Worm (Caenorhabditis elegans) whole organism, young adult: ENCODE measurements around the gene F14H12.17.

Source experiments
- B0019.2 ChIP-seq: fragments of 200-800 bp; sonication (Bioruptor generic); conservative IDR thresholded peaks from 2 replicates; pipeline ENCODE4 v1.3.6; 2022; ENCODE audit warnings: missing genetic modification reagents, missing genetic modification characterization, missing compliant biosample characterization
- B0261.1 ChIP-seq: sonication (generic microtip); optimal IDR thresholded peaks from 2 replicates; lab custom pipeline; 2016; ENCODE audit warnings: mild to moderate bottlenecking, missing genetic modification characterization, moderate library complexity, missing compliant biosample characterization
- C06A6.2 ChIP-seq: fragments of 200-800 bp; sonication (Bioruptor generic); conservative IDR thresholded peaks from 2 replicates; pipeline ENCODE4 v1.3.6; 2022; ENCODE audit warnings: missing genetic modification characterization, missing compliant biosample characterization
- F10E7.11 ChIP-seq: sonication (generic microtip); optimal IDR thresholded peaks from 2 replicates; lab custom pipeline; 2017; ENCODE audit warnings: mild to moderate bottlenecking, missing genetic modification characterization, moderate library complexity, missing compliant biosample characterization
- F22D6.2 ChIP-seq: sonication (generic microtip); optimal IDR thresholded peaks from 2 replicates; lab custom pipeline; 2016; ENCODE audit warnings: mild to moderate bottlenecking, missing genetic modification characterization, missing compliant biosample characterization
- F23B12.7 ChIP-seq: sonication (generic microtip); optimal IDR thresholded peaks from 2 replicates; lab custom pipeline; 2017; ENCODE audit warnings: missing genetic modification characterization, mild to moderate bottlenecking, missing compliant biosample characterization, antibody characterized with exemption, moderate library complexity; ENCODE audit not compliant: insufficient read depth
- F33H1.4 ChIP-seq: fragments of 200-800 bp; sonication (Bioruptor generic); IDR thresholded peaks from 2 replicates; pipeline ENCODE4 v1.3.6; 2022; ENCODE audit warnings: missing genetic modification reagents, missing genetic modification characterization, missing compliant biosample characterization
- F37B4.10 ChIP-seq: fragments of 200-800 bp; sonication (Bioruptor generic); IDR thresholded peaks from 2 replicates; pipeline ENCODE4 v1.3.6; 2022; ENCODE audit warnings: missing genetic modification characterization, missing compliant biosample characterization
- F39B2.1 ChIP-seq: fragments of 200-800 bp; sonication (Bioruptor generic); IDR thresholded peaks from 2 replicates; pipeline ENCODE4 v1.3.6; 2022; ENCODE audit warnings: missing genetic modification reagents, missing genetic modification characterization, missing compliant biosample characterization
- F49E8.2 ChIP-seq: sonication (generic microtip); optimal IDR thresholded peaks from 3 replicates; lab custom pipeline; 2017; ENCODE audit warnings: missing genetic modification characterization, mild to moderate bottlenecking, missing compliant biosample characterization, antibody characterized with exemption, moderate library complexity; ENCODE audit not compliant: insufficient read depth
- F52B5.7 ChIP-seq: sonication (generic microtip); optimal IDR thresholded peaks from 2 replicates; lab custom pipeline; 2016; ENCODE audit warnings: mild to moderate bottlenecking, missing genetic modification characterization, missing compliant biosample characterization
- F55B11.4 ChIP-seq: sonication (generic microtip); optimal IDR thresholded peaks from 2 replicates; lab custom pipeline; 2016; ENCODE audit warnings: missing compliant biosample characterization, missing genetic modification characterization, borderline replicate concordance; ENCODE audit not compliant: insufficient read depth
- F57A8.1 ChIP-seq: fragments of 200-800 bp; sonication (Bioruptor generic); optimal IDR thresholded peaks from 2 replicates; lab custom pipeline; 2018; ENCODE audit warnings: mild to moderate bottlenecking, missing genetic modification characterization, moderate library complexity, missing compliant biosample characterization
- K12H6.12 ChIP-seq: fragments of 200-800 bp; sonication (Bioruptor generic); optimal IDR thresholded peaks from 2 replicates; lab custom pipeline; 2018; ENCODE audit warnings: mild to moderate bottlenecking, missing genetic modification characterization, missing compliant biosample characterization
- T07F8.4 ChIP-seq: sonication (generic microtip); optimal IDR thresholded peaks from 2 replicates; lab custom pipeline; 2016; ENCODE audit warnings: mild to moderate bottlenecking, missing genetic modification characterization, moderate library complexity, missing compliant biosample characterization
- Y53G8AR.9 ChIP-seq: fragments of 200-800 bp; sonication (Bioruptor generic); conservative IDR thresholded peaks from 2 replicates; pipeline ENCODE4 v1.3.6; 2022; ENCODE audit warnings: missing genetic modification reagents, missing genetic modification characterization, missing compliant biosample characterization
- ama-1 ChIP-seq, 3 experiments: fragments of 150-350 bp in 1 of 3; sonication (generic microtip) in 2 of 3; optimal IDR thresholded peaks; 2 replicates each; lab custom pipeline; 2014 to 2018; ENCODE audit warnings: missing biosample characterization in 2 of 3, missing genetic modification characterization in 2 of 3, missing genetic modification reagents in 2 of 3
- aptf-3 ChIP-seq: fragments of 200-800 bp; sonication (Bioruptor generic); IDR thresholded peaks from 2 replicates; pipeline ENCODE4 v1.3.6; 2022; ENCODE audit warnings: missing genetic modification characterization, missing compliant biosample characterization
- atf-7 ChIP-seq: sonication (generic microtip); optimal IDR thresholded peaks from 2 replicates; lab custom pipeline; 2017; ENCODE audit warnings: mild to moderate bottlenecking, missing genetic modification characterization, missing compliant biosample characterization
- attf-3 ChIP-seq: fragments of 200-800 bp; sonication (Bioruptor generic); conservative IDR thresholded peaks from 2 replicates; pipeline ENCODE4 v1.3.6; 2022; ENCODE audit warnings: missing genetic modification reagents, missing genetic modification characterization, missing compliant biosample characterization
- bed-2 ChIP-seq: fragments of 200-800 bp; sonication (Bioruptor generic); IDR thresholded peaks from 2 replicates; pipeline ENCODE4 v1.3.6; 2022; ENCODE audit warnings: missing genetic modification reagents, missing genetic modification characterization, missing compliant biosample characterization
- ceh-27 ChIP-seq: fragments of 200-800 bp; sonication (Bioruptor generic); optimal IDR thresholded peaks from 2 replicates; lab custom pipeline; 2018; ENCODE audit warnings: mild to moderate bottlenecking, missing genetic modification characterization, moderate library complexity, missing compliant biosample characterization
- ceh-91 ChIP-seq: fragments of 200-800 bp; sonication (Bioruptor generic); IDR thresholded peaks from 2 replicates; pipeline ENCODE4 v1.3.6; 2022; ENCODE audit warnings: missing genetic modification reagents, missing genetic modification characterization, missing compliant biosample characterization
- dox-1 ChIP-seq: fragments of 200-800 bp; sonication (Bioruptor generic); IDR thresholded peaks from 2 replicates; pipeline ENCODE4 v1.3.6; 2022; ENCODE audit warnings: missing genetic modification reagents, missing genetic modification characterization, missing compliant biosample characterization
- hlh-26 ChIP-seq: fragments of 200-800 bp; sonication (Bioruptor generic); conservative IDR thresholded peaks from 2 replicates; pipeline ENCODE4 v1.3.6; 2022; ENCODE audit warnings: missing genetic modification reagents, missing genetic modification characterization, missing compliant biosample characterization
- hmg-1.2 ChIP-seq: fragments of 200-800 bp; sonication (Bioruptor generic); IDR thresholded peaks from 2 replicates; pipeline ENCODE4 v1.3.6; 2022; ENCODE audit warnings: missing genetic modification reagents, missing genetic modification characterization, missing compliant biosample characterization
- lin-40 ChIP-seq: sonication (generic microtip); optimal IDR thresholded peaks from 2 replicates; lab custom pipeline; 2016; ENCODE audit warnings: missing genetic modification characterization, mild to moderate bottlenecking, missing compliant biosample characterization, missing genotype, missing genetic modification reagents
- lsy-27 ChIP-seq: sonication (generic microtip); optimal IDR thresholded peaks from 2 replicates; lab custom pipeline; 2017; ENCODE audit warnings: missing genetic modification characterization, mild to moderate bottlenecking, missing compliant biosample characterization, antibody characterized with exemption, missing genotype, borderline replicate concordance; ENCODE audit not compliant: insufficient read depth
- madf-3 ChIP-seq: fragments of 200-800 bp; sonication (Bioruptor generic); IDR thresholded peaks from 2 replicates; pipeline ENCODE4 v1.3.6; 2022; ENCODE audit warnings: missing genetic modification reagents, missing genetic modification characterization, missing compliant biosample characterization
- mel-28 ChIP-seq: sonication (generic microtip); optimal IDR thresholded peaks from 2 replicates; lab custom pipeline; 2016; ENCODE audit warnings: borderline replicate concordance, mild to moderate bottlenecking, missing genetic modification characterization, missing compliant biosample characterization
- mes-4 ChIP-seq: sonication (generic microtip); optimal IDR thresholded peaks from 2 replicates; lab custom pipeline; 2016; ENCODE audit warnings: missing genotype, missing genetic modification characterization, missing compliant biosample characterization
- nfya-1 ChIP-seq: sonication (generic microtip); optimal IDR thresholded peaks from 2 replicates; lab custom pipeline; 2017; ENCODE audit warnings: antibody characterized with exemption, missing compliant biosample characterization, missing genetic modification characterization, borderline replicate concordance; ENCODE audit not compliant: insufficient read depth
- nhr-80 ChIP-seq: sonication (generic microtip); optimal IDR thresholded peaks from 2 replicates; lab custom pipeline; 2016; ENCODE audit warnings: missing genetic modification characterization, missing compliant biosample characterization
- rec-8 ChIP-seq, 2 experiments: sonication (generic microtip); optimal IDR thresholded peaks; 2 replicates each; lab custom pipeline; 2016; ENCODE audit warnings: mild to moderate bottlenecking in 2 of 2, missing genetic modification characterization in 2 of 2, missing genetic modification reagents in 2 of 2, missing genotype in 2 of 2, missing biosample characterization in 1 of 2, missing compliant biosample characterization in 1 of 2, moderate library complexity in 1 of 2
- repo-1 ChIP-seq: sonication (generic microtip); optimal IDR thresholded peaks from 2 replicates; lab custom pipeline; 2017; ENCODE audit warnings: mild to moderate bottlenecking, missing genetic modification characterization, missing compliant biosample characterization
- rpc-1 ChIP-seq, 2 experiments: fragments of 150-350 bp in 1 of 2; sonication (generic microtip) in 1 of 2; optimal IDR thresholded peaks; 2 replicates each; lab custom pipeline; 2014 to 2018; ENCODE audit warnings: missing biosample characterization in 1 of 2, missing genetic modification characterization in 1 of 2, missing genetic modification reagents in 1 of 2, missing genotype in 1 of 2
- snpc-4 ChIP-seq, 5 experiments: fragments of 150-350 bp in 1 of 5; sonication (generic microtip) in 4 of 5; optimal IDR thresholded peaks; 2 replicates each; lab custom pipeline; 2014 to 2018; ENCODE audit warnings: missing genetic modification characterization in 5 of 5, missing biosample characterization in 3 of 5, antibody characterized with exemption in 2 of 5, mild to moderate bottlenecking in 2 of 5, missing compliant biosample characterization in 2 of 5, missing genotype in 2 of 5, moderate library complexity in 2 of 5, missing genetic modification reagents in 1 of 5
- somi-1 ChIP-seq: fragments of 200-800 bp; sonication (Bioruptor generic); optimal IDR thresholded peaks from 2 replicates; lab custom pipeline; 2018; ENCODE audit warnings: mild to moderate bottlenecking, missing genetic modification characterization, missing compliant biosample characterization
- tbx-9 ChIP-seq: sonication (generic microtip); optimal IDR thresholded peaks from 2 replicates; lab custom pipeline; 2016; ENCODE audit warnings: borderline replicate concordance, missing genetic modification characterization, inconsistent platforms, missing compliant biosample characterization
- tlf-1 ChIP-seq: fragments of 200-800 bp; sonication (Bioruptor generic); optimal IDR thresholded peaks from 2 replicates; lab custom pipeline; 2018; ENCODE audit warnings: mild to moderate bottlenecking, missing genetic modification characterization, missing compliant biosample characterization
- unc-130 ChIP-seq: sonication (generic microtip); optimal IDR thresholded peaks from 2 replicates; lab custom pipeline; 2016; ENCODE audit warnings: missing genetic modification reagents, missing genetic modification characterization, missing compliant biosample characterization
- zim-3 ChIP-seq: sonication (generic microtip); optimal IDR thresholded peaks from 2 replicates; lab custom pipeline; 2017; ENCODE audit warnings: mild to moderate bottlenecking, missing genetic modification characterization, moderate library complexity, missing compliant biosample characterization
- ztf-18 ChIP-seq: sonication (generic microtip); optimal IDR thresholded peaks from 2 replicates; lab custom pipeline; 2016; ENCODE audit warnings: missing genotype, mild to moderate bottlenecking, missing genetic modification characterization, missing compliant biosample characterization
- ztf-22 ChIP-seq: fragments of 200-800 bp; sonication (Bioruptor generic); optimal IDR thresholded peaks from 2 replicates; lab custom pipeline; 2018; ENCODE audit warnings: mild to moderate bottlenecking, missing genetic modification characterization, moderate library complexity, missing compliant biosample characterization
- ztf-6 ChIP-seq: fragments of 200-800 bp; sonication (Bioruptor generic); IDR thresholded peaks from 2 replicates; pipeline ENCODE4 v1.3.6; 2022; ENCODE audit warnings: missing genetic modification reagents, missing genetic modification characterization, missing compliant biosample characterization

Gene F14H12.17

DNA sequence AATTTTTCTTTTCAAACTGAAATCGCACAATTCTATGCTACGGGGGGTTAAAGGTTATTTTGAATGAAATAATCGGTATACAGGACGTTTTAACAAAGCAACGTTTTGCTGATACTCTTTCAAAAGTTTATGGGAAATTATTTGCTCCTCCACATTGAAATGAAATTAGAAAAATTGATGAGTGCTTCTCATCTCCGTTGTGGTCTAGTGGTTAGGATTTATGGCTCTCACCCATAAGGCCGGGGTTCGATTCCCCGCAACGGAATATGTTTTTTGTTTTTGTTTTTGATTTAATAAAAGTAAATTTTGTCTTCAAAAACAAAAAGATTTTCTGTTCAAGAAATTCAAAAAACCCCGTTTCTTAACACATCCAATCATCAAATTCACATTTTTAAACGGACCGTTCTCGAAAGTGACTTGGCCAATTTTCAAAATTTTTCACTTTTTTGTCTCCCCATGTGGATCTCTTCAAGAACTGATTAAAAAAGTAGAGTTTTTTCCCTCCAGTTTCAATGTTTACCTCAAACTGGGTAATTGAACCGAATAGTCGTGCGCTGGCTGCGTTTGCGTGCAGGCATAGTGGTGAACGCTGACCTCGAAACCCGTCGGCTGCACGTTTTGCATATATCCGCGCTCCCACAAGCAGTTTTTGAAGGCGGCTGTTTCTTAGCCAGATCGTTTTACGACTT, 46.6 kb upstream of the F14H12.17 start (continued):
- no peak for TF ChIP-seq lsy-27 (tag; lab: Kevin White, UChicago)
- TF ChIP-seq F23B12.7 (tag; lab: Kevin White, UChicago): no peak
- TF ChIP-seq K12H6.12 (tag; lab: Kevin White, UChicago): no peak
- TF ChIP-seq ama-1 (optimal IDR thresholded peaks at IDR 0.05; lab: Kevin White, UChicago): no peak
- TF ChIP-seq ama-1 (GFP tag; optimal IDR thresholded peaks at IDR 0.05; lab: Kevin White, UChicago): peak in 1 of 2 experiments; percentile 23
- TF ChIP-seq F55B11.4 (tag; lab: Kevin White, UChicago): no peak
- TF ChIP-seq rpc-1 (optimal IDR thresholded peaks at IDR 0.05; lab: Kevin White, UChicago): peak; percentile 72
- peak; percentile 87 for TF ChIP-seq rpc-1 (tag; optimal IDR thresholded peaks at IDR 0.05; lab: Kevin White, UChicago)
- no peak for TF ChIP-seq mel-28 (tag; lab: Kevin White, UChicago)
- peak; percentile 20 for TF ChIP-seq snpc-4 (GFP tag; optimal IDR thresholded peaks at IDR 0.05; lab: Kevin White, UChicago)
- TF ChIP-seq snpc-4 (tag; optimal IDR thresholded peaks at IDR 0.05; lab: Kevin White, UChicago): peak in 1 of 4 experiments; percentile 77
- TF ChIP-seq ceh-27 (GFP tag; lab: Kevin White, UChicago): no peak
- no peak for TF ChIP-seq ceh-91
- no peak for TF ChIP-seq F49E8.2 (tag; lab: Kevin White, UChicago)
- no peak for TF ChIP-seq somi-1 (GFP tag; lab: Kevin White, UChicago)
- no peak for TF ChIP-seq nhr-80 (tag; lab: Kevin White, UChicago)
- TF ChIP-seq F22D6.2 (tag; lab: Kevin White, UChicago): no peak
- no peak for TF ChIP-seq Y53G8AR.9 (GFP tag; lab: Robert Waterston, UW)
- TF ChIP-seq ztf-6 (GFP tag; lab: Robert Waterston, UW): no peak
- no peak for TF ChIP-seq ztf-18 (tag; lab: Kevin White, UChicago)
- TF ChIP-seq mes-4 (tag; lab: Kevin White, UChicago): no peak
- no peak for TF ChIP-seq F33H1.4 (GFP tag; lab: Robert Waterston, UW)
- TF ChIP-seq unc-130 (GFP tag; lab: Kevin White, UChicago): no peak
- TF ChIP-seq bed-2: no peak
- no peak for TF ChIP-seq tbx-9 (tag; lab: Kevin White, UChicago)
- TF ChIP-seq hmg-1.2: peak; percentile 70
- TF ChIP-seq F57A8.1 (GFP tag; lab: Kevin White, UChicago): no peak
- no peak for TF ChIP-seq madf-3 (GFP tag; lab: Robert Waterston, UW)
- TF ChIP-seq attf-3 (GFP tag; lab: Robert Waterston, UW): no peak
- TF ChIP-seq nfya-1: no peak
- TF ChIP-seq B0019.2 (GFP tag; lab: Robert Waterston, UW): no peak
- TF ChIP-seq T07F8.4 (tag; lab: Kevin White, UChicago): no peak
- TF ChIP-seq aptf-3: no peak
- no peak for TF ChIP-seq F39B2.1
- TF ChIP-seq B0261.1 (tag; lab: Kevin White, UChicago): peak; percentile 74
- TF ChIP-seq ztf-22: no peak
- no peak for TF ChIP-seq hlh-26 (GFP tag; lab: Robert Waterston, UW)
- TF ChIP-seq tlf-1 (GFP tag; lab: Kevin White, UChicago): no peak
- no peak for TF ChIP-seq atf-7 (tag; lab: Kevin White, UChicago)
- no peak for TF ChIP-seq lin-40 (tag; lab: Kevin White, UChicago)
- TF ChIP-seq F52B5.7 (tag; lab: Kevin White, UChicago): no peak
- no peak for TF ChIP-seq F10E7.11 (tag; lab: Kevin White, UChicago)
- TF ChIP-seq C06A6.2 (GFP tag; lab: Robert Waterston, UW): no peak
- TF ChIP-seq rec-8 (tag; optimal IDR thresholded peaks at IDR 0.05; lab: Kevin White, UChicago): no peak
- TF ChIP-seq zim-3 (tag; lab: Kevin White, UChicago): no peak
- TF ChIP-seq F37B4.10 (GFP tag; lab: Robert Waterston, UW): no peak
- TF ChIP-seq dox-1 (GFP tag; lab: Robert Waterston, UW): no peak
- TF ChIP-seq repo-1 (tag; lab: Kevin White, UChicago): no peak
